Worm (Caenorhabditis elegans): ENCODE data around the gene Y39A3A.3.

Gene Y39A3A.3

DNA sequence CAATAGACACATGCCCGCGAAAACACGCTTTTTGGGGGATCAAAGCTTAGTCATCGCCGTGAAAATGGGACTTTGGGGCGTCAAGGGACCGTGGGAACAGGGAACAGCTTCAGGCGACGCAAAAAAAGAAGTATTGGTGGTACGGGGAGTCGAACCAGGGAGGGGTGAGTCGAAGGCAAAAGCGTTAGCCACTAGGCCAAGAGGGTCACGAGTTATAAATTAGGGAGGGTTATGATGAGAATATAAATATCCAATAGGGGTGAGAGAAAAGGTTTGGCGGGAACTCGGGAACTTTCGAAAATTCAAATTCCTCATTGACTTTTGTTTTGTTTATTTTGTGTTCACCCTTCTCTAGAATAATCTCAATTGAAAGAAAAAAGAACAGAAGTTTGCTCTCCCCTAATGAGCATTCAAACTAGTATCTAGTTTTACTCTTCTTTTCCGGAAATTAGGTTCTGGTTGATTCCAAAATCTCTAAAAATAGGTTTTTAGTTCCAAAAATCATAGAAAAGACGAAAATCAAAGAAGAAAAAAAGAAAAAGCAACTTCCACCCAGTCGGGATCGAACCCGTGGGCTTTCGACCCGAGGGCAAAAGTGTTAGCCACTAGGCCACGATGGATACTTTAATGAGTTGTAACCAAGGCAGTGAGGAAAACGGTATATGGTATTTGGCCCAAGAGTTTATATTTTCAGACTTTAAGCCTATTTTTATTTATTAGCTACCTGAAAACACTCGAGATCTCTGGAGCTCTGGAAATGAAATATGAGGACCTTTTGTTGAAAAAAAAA lies 37.2 kb downstream of the Y39A3A.3 start (continued):
- TF ChIP-seq die-1 (tag; optimal IDR thresholded peaks at IDR 0.05) (peak; percentile 73), Y79H2A.3 (GFP tag; conservative IDR thresholded peaks at IDR 0.05) (0 out of 2 replicates have a peak, but pooled peaks have one; percentile 18), ceh-27 (GFP tag; optimal IDR thresholded peaks at IDR 0.05) (no peak), F33H1.4 (GFP tag; IDR thresholded peaks at IDR 0.05) (peak; percentile 10; the same call in 1 of the 2 replicates), B0035.1 (tag; optimal IDR thresholded peaks at IDR 0.05) (peak; percentile 14), ekl-4 (GFP tag; IDR thresholded peaks at IDR 0.05) (no peak), akir-1 (GFP tag; optimal IDR thresholded peaks at IDR 0.05) (no peak), nhr-120 (GFP tag; IDR thresholded peaks at IDR 0.05) (no peak), snpc-3.4 (tag; optimal IDR thresholded peaks at IDR 0.05) (peak; percentile 42), nfya-2 (GFP tag; IDR thresholded peaks at IDR 0.05) (no peak), madf-3 (GFP tag; IDR thresholded peaks at IDR 0.05) (no peak), T26A5.8 (tag; optimal IDR thresholded peaks at IDR 0.05) (no peak), lin-40 (tag; optimal IDR thresholded peaks at IDR 0.05) (no peak), lsy-27 (tag; optimal IDR thresholded peaks at IDR 0.05; ENCODE audit: borderline replicate concordance, insufficient read depth) (peak; percentile 16), attf-3 (GFP tag; conservative IDR thresholded peaks at IDR 0.05) (no peak), efl-1 (GFP tag; optimal IDR thresholded peaks at IDR 0.05) (peak; percentile 44), aptf-3 (GFP tag; IDR thresholded peaks at IDR 0.05) (no peak), atf-7 (tag; optimal IDR thresholded peaks at IDR 0.05) (no peak), zim-3 (tag; optimal IDR thresholded peaks at IDR 0.05) (no peak), F23B12.7 (tag; optimal IDR thresholded peaks at IDR 0.05; ENCODE audit: insufficient read depth) (no peak), fkh-3 (tag; optimal IDR thresholded peaks at IDR 0.05) (no peak), hlh-12 (tag; optimal IDR thresholded peaks at IDR 0.05) (no peak), K12H6.12 (tag; optimal IDR thresholded peaks at IDR 0.05) (no peak), dpl-1 (GFP tag; optimal IDR thresholded peaks at IDR 0.05) (no peak), attf-6 (GFP tag; IDR thresholded peaks at IDR 0.05) (0 out of 2 replicates have a peak, but pooled peaks have one; percentile 33), lin-26 (GFP tag; IDR thresholded peaks at IDR 0.05) (peak; percentile 94), egl-44 (GFP tag; IDR thresholded peaks at IDR 0.05) (no peak), snpc-1.3 (tag; optimal IDR thresholded peaks at IDR 0.05; ENCODE audit: insufficient read depth) (peak; percentile 77), sea-2 (GFP tag; IDR thresholded peaks at IDR 0.05) (no peak), T07F8.4 (tag; optimal IDR thresholded peaks at IDR 0.05) (peak; percentile 27), ceh-100 (GFP tag; IDR thresholded peaks at IDR 0.05) (0 out of 2 replicates have a peak, but pooled peaks have one; percentile 37), C06A6.2 (GFP tag; conservative IDR thresholded peaks at IDR 0.05) (no peak), nhr-80 (tag; optimal IDR thresholded peaks at IDR 0.05) (no peak), ceh-58 (GFP tag; IDR thresholded peaks at IDR 0.05) (0 out of 2 replicates have a peak, but pooled peaks have one; percentile 74), F52B5.7 (tag; optimal IDR thresholded peaks at IDR 0.05) (peak; percentile 2), F57C9.4 (tag; optimal IDR thresholded peaks at IDR 0.05) (no peak), Y53F4B.3 (GFP tag; IDR thresholded peaks at IDR 0.05) (no peak), snpc-4 (GFP tag; optimal IDR thresholded peaks at IDR 0.05) (peak; percentile 31), snpc-4 (tag; optimal IDR thresholded peaks at IDR 0.05) (no peak), lin-54 (GFP tag; optimal IDR thresholded peaks at IDR 0.05) (peak; percentile 34), hlh-26 (GFP tag; conservative IDR thresholded peaks at IDR 0.05) (no peak)
